Worm (Caenorhabditis elegans): ENCODE data around the gene T09A5.15.

ce11 chrII:7819359-7819758 lies 38.4 kb upstream of the T09A5.15 start:
- TF ChIP-seq eyg-1 (tag; optimal IDR thresholded peaks at IDR 0.05): no peak
- TF ChIP-seq Y22D7AL.16 (tag; optimal IDR thresholded peaks at IDR 0.05): no peak
- no peak for TF ChIP-seq ceh-30 (tag; optimal IDR thresholded peaks at IDR 0.05)

Data from whole organism, late embryonic.